Fruit fly (Drosophila melanogaster) whole organism, embryonic: Measurements from ENCODE around the gene hd.

ENCODE experiments used
- CG14965 ChIP-seq: fragments of 200-800 bp; sonication (Bioruptor generic); optimal IDR thresholded peaks from 2 replicates; lab custom pipeline; 2016; ENCODE audit warnings: missing biosample characterization, missing genetic modification characterization, borderline replicate concordance
- CG17359 ChIP-seq: fragments of 200-800 bp; sonication (Bioruptor generic); optimal IDR thresholded peaks from 3 replicates; lab custom pipeline; 2018; ENCODE audit warnings: missing biosample characterization, mild to moderate bottlenecking, missing genetic modification characterization, moderate library complexity
- CG3065 ChIP-seq: fragments of 200-800 bp; sonication (Bioruptor generic); optimal IDR thresholded peaks from 2 replicates; lab custom pipeline; 2016; ENCODE audit warnings: missing biosample characterization, missing genetic modification characterization
- CG6791 ChIP-seq: fragments of 200-800 bp; sonication (Bioruptor generic); IDR thresholded peaks from 3 replicates; pipeline ENCODE4 v1.3.6; 2022; ENCODE audit warnings: missing biosample characterization, missing genetic modification characterization; ENCODE audit not compliant: partially characterized antibody
- CG9932 ChIP-seq: fragments of 200-800 bp; sonication (Bioruptor generic); IDR thresholded peaks from 2 replicates; pipeline ENCODE4 v1.3.6; 2022; ENCODE audit warnings: missing biosample characterization, missing genetic modification characterization
- Myb ChIP-seq: fragments of 200-800 bp; sonication (Bioruptor generic); optimal IDR thresholded peaks from 2 replicates; lab custom pipeline; 2016; ENCODE audit warnings: missing biosample characterization, missing genetic modification characterization
- ato ChIP-seq: fragments of 200-800 bp; sonication (Bioruptor generic); IDR thresholded peaks from 2 replicates; pipeline ENCODE4 v1.3.6; 2022; ENCODE audit warnings: missing biosample characterization, missing genetic modification characterization; ENCODE audit not compliant: partially characterized antibody
- bsh ChIP-seq, 2 experiments: fragments of 200-800 bp; sonication (Bioruptor generic); optimal IDR thresholded peaks; 2 replicates each; lab custom pipeline; 2017 to 2018; ENCODE audit warnings: mild to moderate bottlenecking in 2 of 2, missing biosample characterization in 2 of 2, missing genetic modification characterization in 2 of 2, moderate library complexity in 1 of 2
- cwo ChIP-seq: fragments of 200-800 bp; sonication (Bioruptor generic); optimal IDR thresholded peaks from 3 replicates; lab custom pipeline; 2017; ENCODE audit warnings: missing biosample characterization, missing genetic modification characterization, mild to moderate bottlenecking, moderate library complexity, missing genetic modification reagents
- p53 ChIP-seq: fragments of 200-800 bp; sonication (Bioruptor generic); optimal IDR thresholded peaks from 2 replicates; lab custom pipeline; 2016; ENCODE audit warnings: missing biosample characterization, missing genetic modification characterization
- stc ChIP-seq: fragments of 200-800 bp; sonication (Bioruptor generic); IDR thresholded peaks from 2 replicates; pipeline ENCODE4 v1.3.6; 2022; ENCODE audit warnings: missing biosample characterization, missing genetic modification characterization

DNA sequence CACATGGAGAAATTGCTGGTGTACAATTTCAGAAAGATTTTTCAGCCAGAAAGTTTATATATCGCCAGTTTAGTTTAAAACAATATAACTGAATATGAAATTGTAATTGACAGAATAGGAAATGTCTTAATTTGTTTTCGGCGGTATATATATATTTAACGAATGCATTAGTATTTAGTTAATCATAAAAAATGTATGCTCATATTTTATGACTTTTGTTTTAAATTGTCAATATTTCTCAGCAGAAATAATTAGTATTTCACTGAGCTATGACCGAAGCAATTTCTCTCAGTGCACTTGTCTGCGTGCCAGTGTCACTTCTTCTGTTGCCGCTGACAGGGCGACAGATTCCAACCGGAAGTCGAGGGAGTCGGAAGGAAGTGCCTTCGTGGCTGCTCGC is 38.2 kb upstream of the hd start:
- TF ChIP-seq stc (GFP tag; lab: Robert Waterston, UW) (no peak), CG9932 (no peak), ato (GFP tag; lab: Robert Waterston, UW) (no peak), CG6791 (GFP tag; lab: Robert Waterston, UW) (no peak), Myb (GFP tag; lab: Kevin White, UChicago) (no peak), cwo (peak; percentile 50), bsh (GFP tag; optimal IDR thresholded peaks at IDR 0.05; lab: Kevin White, UChicago) (no peak), p53 (GFP tag; lab: Kevin White, UChicago) (no peak), CG14965 (GFP tag; lab: Kevin White, UChicago) (no peak), CG3065 (no peak), CG17359 (tag; lab: Kevin White, UChicago) (peak; percentile 42)
